Fruit fly (Drosophila melanogaster): ENCODE measurements around the gene Top2.
A peak's percentile ranks its signal among the peaks of the same experiment; 100 is the strongest.

The Top2 gene

dm6 chr2L:19423467-19424122 lies 29.7 kb downstream of the Top2 start, which contains the start of the genes Alp12 and CG13085 (continued):
- peak; percentile 94 for TF ChIP-seq CG5180 (GFP tag; optimal IDR thresholded peaks at IDR 0.05)
- peak; percentile 95 for TF ChIP-seq zf30C (GFP tag; optimal IDR thresholded peaks at IDR 0.05)
- TF ChIP-seq mirr (GFP tag; optimal IDR thresholded peaks at IDR 0.05) = peak; percentile 94
- peak; percentile 98 for TF ChIP-seq CG10147 (GFP tag; optimal IDR thresholded peaks at IDR 0.05)
- no peak for TF ChIP-seq dan (GFP tag; IDR thresholded peaks at IDR 0.05)
- TF ChIP-seq CG8290 (GFP tag; optimal IDR thresholded peaks at IDR 0.05) = peak; percentile 95
- TF ChIP-seq CG8290 (tag; optimal IDR thresholded peaks at IDR 0.05) = peak; percentile 86 to 88
- peak; percentile 98 for TF ChIP-seq wor (GFP tag; IDR thresholded peaks at IDR 0.05)
- peak; percentile 84 for TF ChIP-seq CG7987 (GFP tag; optimal IDR thresholded peaks at IDR 0.05)
- peak; percentile 72; the same call in 1 of the 3 replicates for TF ChIP-seq sr (GFP tag; IDR thresholded peaks at IDR 0.05)
- peak; percentile 99 for TF ChIP-seq Fer1 (GFP tag; optimal IDR thresholded peaks at IDR 0.05)
- peak; percentile 23 for TF ChIP-seq fd102C (GFP tag; optimal IDR thresholded peaks at IDR 0.05)
- TF ChIP-seq pita (GFP tag; optimal IDR thresholded peaks at IDR 0.05) = no peak
- TF ChIP-seq CG15269 (tag; optimal IDR thresholded peaks at IDR 0.05) = peak; percentile 99
- peak; percentile 95 for TF ChIP-seq CG18764 (GFP tag; optimal IDR thresholded peaks at IDR 0.05)
- TF ChIP-seq bowl (GFP tag; IDR thresholded peaks at IDR 0.05) = peak; percentile 86
- TF ChIP-seq grn (GFP tag; optimal IDR thresholded peaks at IDR 0.05) = peak; percentile 78
- peak; percentile 92 for TF ChIP-seq exex (tag; optimal IDR thresholded peaks at IDR 0.05)
- TF ChIP-seq CG10366 (GFP tag; IDR thresholded peaks at IDR 0.05) = peak; percentile 94
- peak; percentile 81 for TF ChIP-seq sima (GFP tag; optimal IDR thresholded peaks at IDR 0.05)
- peak; percentile 97 for TF ChIP-seq CG17568 (GFP tag; optimal IDR thresholded peaks at IDR 0.05)
- peak; percentile 56 for TF ChIP-seq pfk (GFP tag; optimal IDR thresholded peaks at IDR 0.05)
- TF ChIP-seq CG12071 (GFP tag; optimal IDR thresholded peaks at IDR 0.05) = peak; percentile 94

dm6 chr2L:19422642-19423041 lies 30.6 kb downstream of the Top2 start:
- TF ChIP-seq gfzf (GFP tag; optimal IDR thresholded peaks at IDR 0.05) (no peak), CG4730 (GFP tag; IDR thresholded peaks at IDR 0.05) (no peak), CG2712 (tag; optimal IDR thresholded peaks at IDR 0.05) (no peak), tgo (GFP tag; IDR thresholded peaks at IDR 0.05) (no peak), CG7963 (GFP tag; IDR thresholded peaks at IDR 0.05; ENCODE audit: partially characterized antibody) (0 out of 3 replicates have a peak, but pooled peaks have one; percentile 11), danr (GFP tag; IDR thresholded peaks at IDR 0.05) (no peak), caup (GFP tag; optimal IDR thresholded peaks at IDR 0.05; ENCODE audit: severe bottlenecking) (no peak), Mad (GFP tag; optimal IDR thresholded peaks at IDR 0.05) (no peak), bsh (GFP tag; optimal IDR thresholded peaks at IDR 0.05) (no peak), slbo (GFP tag; IDR thresholded peaks at IDR 0.05) (no peak), chinmo (GFP tag; IDR thresholded peaks at IDR 0.05; ENCODE audit: partially characterized antibody) (0 out of 4 replicates have a peak, but pooled peaks have one; percentile 46), Max (GFP tag; optimal IDR thresholded peaks at IDR 0.05) (no peak), lilli (GFP tag; optimal IDR thresholded peaks at IDR 0.05) (no peak), CG6175 (GFP tag; IDR thresholded peaks at IDR 0.05) (no peak), CG17568 (GFP tag; optimal IDR thresholded peaks at IDR 0.05) (no peak), run (tag; optimal IDR thresholded peaks at IDR 0.05) (no peak), CG15514 (GFP tag; optimal IDR thresholded peaks at IDR 0.05) (no peak), CG17612 (GFP tag; IDR thresholded peaks at IDR 0.05) (no peak), Hmr (GFP tag; optimal IDR thresholded peaks at IDR 0.05) (no peak), sr (GFP tag; IDR thresholded peaks at IDR 0.05) (peak; percentile 70; the same call in 1 of the 3 replicates), ttk (GFP tag; IDR thresholded peaks at IDR 0.05) (no peak), dan (GFP tag; IDR thresholded peaks at IDR 0.05) (no peak), CG12769 (tag; optimal IDR thresholded peaks at IDR 0.05) (peak; percentile 74), Lpt (GFP tag; optimal IDR thresholded peaks at IDR 0.05) (no peak), CG17385 (GFP tag; optimal IDR thresholded peaks at IDR 0.05) (no peak), Chrac-16 (GFP tag; optimal IDR thresholded peaks at IDR 0.05) (no peak), Hr78 (GFP tag; optimal IDR thresholded peaks at IDR 0.05) (no peak), CG2116 (GFP tag; optimal IDR thresholded peaks at IDR 0.05) (no peak), CG10959 (GFP tag; IDR thresholded peaks at IDR 0.05) (no peak), grn (GFP tag; optimal IDR thresholded peaks at IDR 0.05) (no peak)

Measured in whole organism, embryonic.